Worm (Caenorhabditis elegans) whole organism, midembryonic: ENCODE results near the gene fbxa-182.

ENCODE experiments used
- T22C8.4 ChIP-seq: fragments of 200-800 bp; sonication (Bioruptor generic); IDR thresholded peaks from 2 replicates; pipeline ENCODE4 v1.3.6; 2022; ENCODE audit warnings: missing genetic modification characterization, missing compliant biosample characterization
- cog-1 ChIP-seq: sonication (generic microtip); optimal IDR thresholded peaks from 2 replicates; lab custom pipeline; 2016; ENCODE audit warnings: missing genetic modification characterization, missing compliant biosample characterization
- flt-1 ChIP-seq: fragments of 200-800 bp; sonication (Bioruptor generic); IDR thresholded peaks from 2 replicates; pipeline ENCODE4 v1.3.6; 2022; ENCODE audit warnings: missing genetic modification characterization, missing compliant biosample characterization
- klf-2 ChIP-seq: fragments of 200-800 bp; sonication (Bioruptor generic); conservative IDR thresholded peaks from 2 replicates; pipeline ENCODE4 v1.3.6; 2022; ENCODE audit warnings: missing genetic modification reagents, missing genetic modification characterization, missing compliant biosample characterization
- med-1 ChIP-seq: sonication (generic microtip); optimal IDR thresholded peaks from 2 replicates; lab custom pipeline; 2017; ENCODE audit warnings: missing genetic modification characterization, mild to moderate bottlenecking, missing compliant biosample characterization, antibody characterized with exemption, missing genetic modification reagents; ENCODE audit not compliant: insufficient read depth
- ref-1 ChIP-seq: fragments of 200-800 bp; sonication (Bioruptor generic); conservative IDR thresholded peaks from 2 replicates; pipeline ENCODE4 v1.3.6; 2022; ENCODE audit warnings: missing genetic modification reagents, missing genetic modification characterization, missing compliant biosample characterization
- tab-1 ChIP-seq: fragments of 200-800 bp; sonication (Bioruptor generic); IDR thresholded peaks from 2 replicates; pipeline ENCODE4 v1.3.6; 2022; ENCODE audit warnings: missing genetic modification characterization, missing compliant biosample characterization
- ztf-23 ChIP-seq: fragments of 200-800 bp; sonication (Bioruptor generic); IDR thresholded peaks from 2 replicates; pipeline ENCODE4 v1.3.6; 2022; ENCODE audit warnings: missing genetic modification reagents, missing genetic modification characterization, missing compliant biosample characterization
- ztf-29 ChIP-seq: fragments of 200-800 bp; sonication (Bioruptor generic); IDR thresholded peaks from 2 replicates; pipeline ENCODE4 v1.3.6; 2022; ENCODE audit warnings: missing genetic modification reagents, missing genetic modification characterization, missing compliant biosample characterization

Gene fbxa-182

ce11 chrII:2420685-2421084, 8.1 kb upstream of the fbxa-182 start:
- no peak for TF ChIP-seq flt-1

DNA sequence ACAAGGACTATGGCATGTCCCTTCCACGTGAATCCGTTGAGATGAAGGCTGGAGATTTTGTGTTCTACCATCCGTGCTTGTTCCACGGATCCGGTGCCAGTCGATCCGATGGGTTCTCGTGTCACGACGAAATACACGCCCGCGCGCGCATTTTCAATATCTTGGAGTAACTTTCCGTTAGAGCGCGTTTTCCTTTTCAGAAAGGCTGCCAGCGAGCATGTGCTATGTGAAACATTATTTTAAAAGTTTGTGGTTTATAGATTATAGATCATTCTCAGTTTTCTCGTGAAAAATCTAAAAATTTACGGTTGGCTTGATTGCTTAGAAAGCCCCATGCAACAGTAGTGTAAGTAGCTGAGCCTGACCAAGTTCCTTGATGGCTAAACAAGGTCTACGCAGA, 6.3 kb upstream of the fbxa-182 start, which contains the start of gene fbxc-20:
Gene fbxc-20, plus strand, starts transcription at position 301 of the 400 bp plus-strand sequence.
- TF ChIP-seq cog-1 (no peak), ztf-29 (no peak), ztf-23 (GFP tag; lab: Robert Waterston, UW) (no peak), med-1 (GFP tag; lab: Kevin White, UChicago) (no peak), ref-1 (GFP tag; lab: Robert Waterston, UW) (no peak), klf-2 (GFP tag; lab: Robert Waterston, UW) (no peak), tab-1 (GFP tag; lab: Robert Waterston, UW) (no peak), T22C8.4 (GFP tag; lab: Robert Waterston, UW) (no peak), flt-1 (no peak)

DNA sequence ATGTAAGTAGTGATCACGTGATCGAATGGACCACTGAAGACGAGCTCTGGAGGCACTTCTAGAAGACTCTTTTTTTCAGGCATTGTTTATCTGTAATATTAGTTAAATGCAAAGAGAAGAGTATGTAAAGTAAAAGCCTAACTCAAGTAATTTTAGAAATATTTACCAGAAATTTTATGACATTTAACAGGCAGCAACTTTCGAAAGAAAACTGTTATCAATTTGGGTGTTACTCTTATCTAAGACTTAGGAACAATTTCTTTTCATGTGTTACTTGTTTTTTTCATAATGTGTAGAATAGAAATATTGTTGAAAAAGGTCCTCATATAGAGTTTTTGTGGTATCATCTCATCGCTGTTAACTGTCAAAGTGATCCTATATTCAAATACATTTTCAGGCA, 5.3 kb upstream of the fbxa-182 start, which contains the start of the genes F42G2.5 and F42G2.7:
Gene F42G2.5, minus strand, starts transcription at position 101 of the 400 bp plus-strand sequence.
Gene F42G2.7, plus strand, starts transcription at position 270 of the 400 bp plus-strand sequence.
- TF ChIP-seq T22C8.4 (GFP tag; lab: Robert Waterston, UW) (no peak), ref-1 (GFP tag; lab: Robert Waterston, UW) (no peak), tab-1 (GFP tag; lab: Robert Waterston, UW) (no peak), cog-1 (no peak), ztf-23 (GFP tag; lab: Robert Waterston, UW) (no peak), klf-2 (GFP tag; lab: Robert Waterston, UW) (no peak), ztf-29 (no peak), med-1 (GFP tag; lab: Kevin White, UChicago) (no peak), flt-1 (no peak)

DNA sequence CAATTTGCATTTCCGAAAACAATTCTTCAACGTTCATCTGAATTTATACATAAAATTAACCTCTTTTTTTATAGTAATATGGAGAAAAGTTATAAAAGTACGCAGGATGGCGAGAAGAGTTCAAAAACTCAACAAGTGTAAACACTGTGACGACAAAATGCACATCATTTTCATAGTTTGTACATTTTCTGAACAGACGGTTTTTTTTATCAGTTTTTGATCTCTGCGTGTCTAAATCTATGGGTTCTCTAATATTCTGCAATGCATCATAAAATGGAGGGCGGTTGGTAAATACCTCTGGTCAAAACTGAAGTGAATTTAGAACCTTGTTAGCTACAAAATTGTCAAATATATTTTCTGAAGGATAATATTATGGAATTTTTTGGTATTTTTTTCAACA, 2.9 kb upstream of the fbxa-182 start, which contains the start of gene fbxa-4:
Gene fbxa-4, minus strand, starts transcription at position 93 of the 400 bp plus-strand sequence.
- TF ChIP-seq ref-1 (GFP tag; lab: Robert Waterston, UW) = no peak
- no peak for TF ChIP-seq med-1 (GFP tag; lab: Kevin White, UChicago)
- no peak for TF ChIP-seq tab-1 (GFP tag; lab: Robert Waterston, UW)
- TF ChIP-seq T22C8.4 (GFP tag; lab: Robert Waterston, UW) = no peak
- TF ChIP-seq ztf-23 (GFP tag; lab: Robert Waterston, UW) = no peak
- no peak for TF ChIP-seq flt-1

DNA sequence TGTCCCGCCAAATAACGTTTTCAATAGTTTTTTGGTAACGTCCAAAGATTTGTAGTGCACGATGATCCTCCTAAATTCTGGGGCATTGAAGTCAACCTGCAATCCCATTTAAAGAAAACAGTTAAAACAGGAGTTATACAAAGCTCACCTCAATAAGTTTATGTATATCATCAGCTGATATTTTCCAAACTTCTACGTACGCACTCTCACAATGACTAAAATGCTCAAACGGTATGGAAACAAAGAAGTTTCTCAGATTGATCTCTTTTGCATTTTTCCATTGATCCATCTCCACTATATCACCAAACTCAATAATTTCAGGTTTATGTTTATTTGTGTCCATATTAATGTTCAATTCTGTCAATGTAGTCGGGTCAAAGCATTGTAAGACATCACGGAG, 994 bp downstream of the fbxa-182 start:
- no peak for TF ChIP-seq ztf-29
- TF ChIP-seq ztf-23 (GFP tag; lab: Robert Waterston, UW) = no peak
- TF ChIP-seq ref-1 (GFP tag; lab: Robert Waterston, UW) = no peak
- TF ChIP-seq cog-1 = no peak
- no peak for TF ChIP-seq T22C8.4 (GFP tag; lab: Robert Waterston, UW)
- TF ChIP-seq tab-1 (GFP tag; lab: Robert Waterston, UW) = no peak
- no peak for TF ChIP-seq klf-2 (GFP tag; lab: Robert Waterston, UW)
- TF ChIP-seq flt-1 = no peak

ce11 chrII:2411093-2411492, 1.5 kb downstream of the fbxa-182 start:
- TF ChIP-seq med-1 (GFP tag; lab: Kevin White, UChicago) (no peak), ztf-23 (GFP tag; lab: Robert Waterston, UW) (no peak), ref-1 (GFP tag; lab: Robert Waterston, UW) (no peak), klf-2 (GFP tag; lab: Robert Waterston, UW) (no peak), tab-1 (GFP tag; lab: Robert Waterston, UW) (no peak), flt-1 (no peak), ztf-29 (no peak), cog-1 (no peak), T22C8.4 (GFP tag; lab: Robert Waterston, UW) (no peak)

- no peak for TF ChIP-seq flt-1
- no peak for TF ChIP-seq ztf-23 (GFP tag; lab: Robert Waterston, UW)
- TF ChIP-seq T22C8.4 (GFP tag; lab: Robert Waterston, UW) = no peak
- no peak for TF ChIP-seq ztf-29
- TF ChIP-seq ref-1 (GFP tag; lab: Robert Waterston, UW) = no peak
- no peak for TF ChIP-seq cog-1
- TF ChIP-seq klf-2 (GFP tag; lab: Robert Waterston, UW) = no peak
- no peak for TF ChIP-seq tab-1 (GFP tag; lab: Robert Waterston, UW)
- no peak for TF ChIP-seq med-1 (GFP tag; lab: Kevin White, UChicago)
Observed at ce11 chrII:2403984-2404383, 8.6 kb downstream of the fbxa-182 start, which contains the start of gene F16G10.1. TSS of gene F16G10.1 (plus strand) at chrII:2404284.

ce11 chrII:2399810-2400209, 12.7 kb downstream of the fbxa-182 start:
- no peak for TF ChIP-seq ztf-23 (GFP tag; lab: Robert Waterston, UW)
- no peak for TF ChIP-seq ref-1 (GFP tag; lab: Robert Waterston, UW)
- no peak for TF ChIP-seq ztf-29
- TF ChIP-seq flt-1 = no peak

ce11 chrII:2398884-2399283, 13.7 kb downstream of the fbxa-182 start, which contains the start of gene F16G10.14:
TSS of gene F16G10.14 (minus strand) at chrII:2398984.
- TF ChIP-seq cog-1 = no peak
- TF ChIP-seq ztf-29 = no peak
- no peak for TF ChIP-seq klf-2 (GFP tag; lab: Robert Waterston, UW)
- TF ChIP-seq flt-1 = no peak
- no peak for TF ChIP-seq T22C8.4 (GFP tag; lab: Robert Waterston, UW)
- no peak for TF ChIP-seq ztf-23 (GFP tag; lab: Robert Waterston, UW)
- TF ChIP-seq med-1 (GFP tag; lab: Kevin White, UChicago) = no peak
- TF ChIP-seq tab-1 (GFP tag; lab: Robert Waterston, UW) = no peak
- TF ChIP-seq ref-1 (GFP tag; lab: Robert Waterston, UW) = no peak

DNA sequence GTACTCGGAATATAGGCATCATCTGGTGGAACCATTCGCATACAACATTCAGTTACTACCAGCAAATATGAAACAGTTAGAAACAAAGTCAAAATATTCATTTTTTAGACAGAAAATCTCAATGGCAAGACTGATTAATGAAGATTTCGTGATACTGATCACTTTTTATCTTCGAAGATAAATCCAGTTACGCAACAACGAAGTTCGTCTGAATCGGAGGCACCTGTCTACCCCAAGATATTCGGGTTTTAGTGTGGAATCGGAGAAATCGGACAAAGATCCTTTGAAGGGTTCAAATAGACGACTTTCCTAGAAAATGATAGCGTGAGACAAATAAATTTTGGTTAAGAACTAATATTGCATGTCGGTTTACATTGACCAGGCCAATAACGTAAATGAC, 16.7 kb downstream of the fbxa-182 start, which contains the start of gene F16G10.13:
Gene F16G10.13, minus strand, starts transcription at position 101 of the 400 bp plus-strand sequence.
- TF ChIP-seq T22C8.4 (GFP tag; lab: Robert Waterston, UW) = no peak
- TF ChIP-seq ztf-23 (GFP tag; lab: Robert Waterston, UW) = no peak
- no peak for TF ChIP-seq tab-1 (GFP tag; lab: Robert Waterston, UW)
- no peak for TF ChIP-seq cog-1
- TF ChIP-seq klf-2 (GFP tag; lab: Robert Waterston, UW) = no peak
- no peak for TF ChIP-seq ztf-29
- no peak for TF ChIP-seq ref-1 (GFP tag; lab: Robert Waterston, UW)
- TF ChIP-seq flt-1 = no peak
